Fruit fly (Drosophila melanogaster) whole organism, prepupa: ENCODE measurements around the gene CG13623.

Experiments used
- CG10631 ChIP-seq: fragments of 200-800 bp; sonication (Bioruptor generic); optimal IDR thresholded peaks from 2 replicates; lab custom pipeline; 2016; ENCODE audit warnings: missing biosample characterization, missing genetic modification characterization
- CG10669 ChIP-seq: fragments of 200-800 bp; sonication (Bioruptor generic); optimal IDR thresholded peaks from 3 replicates; lab custom pipeline; 2018; ENCODE audit warnings: missing biosample characterization, mild to moderate bottlenecking, missing genetic modification characterization, moderate library complexity
- CG11294 ChIP-seq: fragments of 200-800 bp; sonication (Bioruptor generic); IDR thresholded peaks from 2 replicates; pipeline ENCODE4 v1.3.6; 2022; ENCODE audit warnings: missing biosample characterization, missing genetic modification characterization
- CG11902 ChIP-seq: fragments of 200-800 bp; sonication (Bioruptor generic); optimal IDR thresholded peaks from 3 replicates; lab custom pipeline; 2016; ENCODE audit warnings: missing biosample characterization, missing genetic modification characterization
- CG1621 ChIP-seq: fragments of 200-800 bp; sonication (Bioruptor generic); optimal IDR thresholded peaks from 3 replicates; lab custom pipeline; 2018; ENCODE audit warnings: missing biosample characterization, mild to moderate bottlenecking, missing genetic modification characterization
- CG16779 ChIP-seq: fragments of 200-800 bp; sonication (Bioruptor generic); optimal IDR thresholded peaks from 3 replicates; lab custom pipeline; 2017; ENCODE audit warnings: missing biosample characterization, mild to moderate bottlenecking, missing genetic modification characterization
- CG3032 ChIP-seq: fragments of 200-800 bp; optimal IDR thresholded peaks from 2 replicates; lab custom pipeline; 2019; ENCODE audit warnings: missing biosample characterization, mild to moderate bottlenecking, missing genetic modification characterization, moderate library complexity
- CG31627 ChIP-seq: fragments of 200-800 bp; sonication (Bioruptor generic); optimal IDR thresholded peaks from 3 replicates; lab custom pipeline; 2016; ENCODE audit warnings: missing biosample characterization, missing genetic modification characterization
- CG4318 ChIP-seq: fragments of 200-800 bp; sonication (Bioruptor generic); optimal IDR thresholded peaks from 3 replicates; lab custom pipeline; 2017; ENCODE audit warnings: missing biosample characterization, mild to moderate bottlenecking, missing genetic modification characterization
- CG6792 ChIP-seq: fragments of 200-800 bp; sonication (Bioruptor generic); optimal IDR thresholded peaks from 3 replicates; lab custom pipeline; 2016; ENCODE audit warnings: missing biosample characterization, missing genetic modification characterization
- CG7368 ChIP-seq: fragments of 200-800 bp; sonication (Bioruptor generic); optimal IDR thresholded peaks from 3 replicates; lab custom pipeline; 2016; ENCODE audit warnings: missing biosample characterization, missing genetic modification characterization
- CG8119 ChIP-seq: fragments of 200-800 bp; sonication (Bioruptor generic); IDR thresholded peaks from 3 replicates; pipeline ENCODE4 v1.3.6; 2022; ENCODE audit warnings: missing biosample characterization, missing genetic modification characterization
- CG8319 ChIP-seq: fragments of 200-800 bp; sonication (Bioruptor generic); optimal IDR thresholded peaks from 3 replicates; lab custom pipeline; 2016; ENCODE audit warnings: missing biosample characterization, missing genetic modification characterization
- CG8632 ChIP-seq: fragments of 200-800 bp; sonication (Bioruptor generic); optimal IDR thresholded peaks from 3 replicates; lab custom pipeline; 2016; ENCODE audit warnings: missing biosample characterization, missing genetic modification characterization
- Eip78C ChIP-seq: fragments of 200-800 bp; sonication (Bioruptor generic); peaks from one replicate; lab custom pipeline; 2016; ENCODE audit warnings: missing biosample characterization, missing genetic modification characterization
- Eip93F ChIP-seq: fragments of 200-800 bp; sonication (Bioruptor generic); optimal IDR thresholded peaks from 2 replicates; lab custom pipeline; 2016; ENCODE audit warnings: missing biosample characterization, mild to moderate bottlenecking, missing genetic modification characterization
- Gug ChIP-seq: fragments of 200-800 bp; sonication (Bioruptor generic); IDR thresholded peaks from 2 replicates; pipeline ENCODE4 v1.3.6; 2022; ENCODE audit warnings: missing biosample characterization, missing genetic modification characterization
- Hr39 ChIP-seq: fragments of 200-800 bp; sonication (Bioruptor generic); optimal IDR thresholded peaks from 2 replicates; lab custom pipeline; 2016; ENCODE audit warnings: missing biosample characterization, missing genetic modification characterization
- Hr4 ChIP-seq: fragments of 200-800 bp; sonication (Bioruptor generic); optimal IDR thresholded peaks from 3 replicates; lab custom pipeline; 2016; ENCODE audit warnings: missing biosample characterization, missing genetic modification characterization
- OdsH ChIP-seq: fragments of 200-800 bp; sonication (Bioruptor generic); optimal IDR thresholded peaks from 3 replicates; lab custom pipeline; 2016; ENCODE audit warnings: missing biosample characterization, missing genetic modification characterization
- acj6 ChIP-seq: fragments of 200-800 bp; sonication (Bioruptor generic); optimal IDR thresholded peaks from 3 replicates; lab custom pipeline; 2016; ENCODE audit warnings: missing biosample characterization, missing genetic modification characterization
- dac ChIP-seq: fragments of 200-800 bp; sonication (Bioruptor generic); optimal IDR thresholded peaks from 2 replicates; lab custom pipeline; 2017; ENCODE audit warnings: missing biosample characterization, mild to moderate bottlenecking, missing genetic modification characterization
- dsx ChIP-seq: fragments of 200-800 bp; optimal IDR thresholded peaks from 3 replicates; lab custom pipeline; 2019; ENCODE audit warnings: missing biosample characterization, mild to moderate bottlenecking, missing genetic modification characterization, moderate library complexity; ENCODE audit not compliant: poor library complexity, severe bottlenecking
- esn ChIP-seq: fragments of 200-800 bp; sonication (Bioruptor generic); optimal IDR thresholded peaks from 2 replicates; lab custom pipeline; 2016; ENCODE audit warnings: missing biosample characterization, mild to moderate bottlenecking, missing genetic modification characterization, moderate library complexity
- fd59A ChIP-seq: fragments of 200-800 bp; sonication (Bioruptor generic); optimal IDR thresholded peaks from 2 replicates; lab custom pipeline; 2017; ENCODE audit warnings: missing biosample characterization, mild to moderate bottlenecking, missing genetic modification characterization, missing genetic modification reagents
- fd85E ChIP-seq: fragments of 200-800 bp; sonication (Bioruptor generic); optimal IDR thresholded peaks from 3 replicates; lab custom pipeline; 2016; ENCODE audit warnings: missing biosample characterization, missing genetic modification characterization
- fkh ChIP-seq: fragments of 200-800 bp; sonication (Bioruptor generic); optimal IDR thresholded peaks from 3 replicates; lab custom pipeline; 2017; ENCODE audit warnings: missing biosample characterization, mild to moderate bottlenecking, missing genetic modification characterization, moderate library complexity
- lz ChIP-seq: fragments of 200-800 bp; sonication (Bioruptor generic); optimal IDR thresholded peaks from 3 replicates; lab custom pipeline; 2016; ENCODE audit warnings: missing biosample characterization, missing genetic modification characterization
- salr ChIP-seq, 2 experiments: fragments of 200-800 bp; sonication (Bioruptor generic); optimal IDR thresholded peaks; 3 replicates each; lab custom pipeline; 2016 to 2018; ENCODE audit warnings: missing biosample characterization in 2 of 2, missing genetic modification characterization in 2 of 2, mild to moderate bottlenecking in 1 of 2
- ss ChIP-seq, 2 experiments: fragments of 200-800 bp; sonication (Bioruptor generic); optimal IDR thresholded peaks; 2 replicates in 1 of 2; 3 replicates in 1 of 2; lab custom pipeline; 2017 to 2018; ENCODE audit warnings: mild to moderate bottlenecking in 2 of 2, missing biosample characterization in 2 of 2, missing genetic modification characterization in 2 of 2, moderate library complexity in 1 of 2
- svp ChIP-seq: fragments of 200-800 bp; sonication (Bioruptor generic); peaks from one replicate; lab custom pipeline; 2016; ENCODE audit warnings: missing biosample characterization, missing genetic modification characterization
- topi ChIP-seq: fragments of 200-800 bp; sonication (Bioruptor generic); optimal IDR thresholded peaks from 3 replicates; lab custom pipeline; 2016; ENCODE audit warnings: missing biosample characterization, missing genetic modification characterization
- vri ChIP-seq: fragments of 200-800 bp; sonication (Bioruptor generic); optimal IDR thresholded peaks from 3 replicates; lab custom pipeline; 2016; ENCODE audit warnings: missing biosample characterization, mild to moderate bottlenecking, missing genetic modification characterization

CG13623 gene

DNA sequence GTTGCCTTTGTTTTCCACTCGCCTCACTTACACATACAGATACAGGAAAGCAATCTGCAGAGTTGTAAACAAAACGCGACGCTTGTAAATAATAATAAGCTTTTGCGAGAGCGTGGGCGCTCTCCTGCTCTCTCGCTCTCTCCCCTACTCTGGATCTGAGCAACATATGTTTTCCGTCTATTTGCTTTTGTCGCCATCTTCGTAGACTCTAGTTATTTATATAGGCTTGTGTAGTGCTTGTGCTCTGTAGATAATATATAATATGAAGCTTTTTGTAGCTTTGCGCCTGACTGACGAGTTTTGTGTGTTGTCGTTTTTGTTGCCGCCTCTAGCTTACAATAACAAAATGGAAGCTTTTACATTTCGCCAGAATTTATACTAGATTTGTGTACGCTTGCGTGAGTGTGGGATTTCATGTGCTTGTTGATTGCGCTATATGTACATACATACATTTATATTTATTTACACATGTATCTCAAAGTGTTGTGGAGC lies 35.4 kb upstream of the CG13623 start (continued):
- peak; percentile 2 for TF ChIP-seq CG1621 (tag; lab: Kevin White, UChicago)
- TF ChIP-seq fkh: peak; percentile 97
- peak; percentile 85 for TF ChIP-seq Eip78C (GFP tag; lab: Kevin White, UChicago)
- TF ChIP-seq OdsH (GFP tag; lab: Kevin White, UChicago): no peak
- TF ChIP-seq CG16779 (tag; lab: Kevin White, UChicago): peak; percentile 72
- peak; percentile 61; the same call in 2 of the 3 replicates for TF ChIP-seq CG8119 (GFP tag; lab: Robert Waterston, UW)
- peak; percentile 79 for TF ChIP-seq svp (GFP tag; lab: Kevin White, UChicago)
- TF ChIP-seq CG31627 (GFP tag; lab: Kevin White, UChicago): no peak
- no peak for TF ChIP-seq CG4318 (GFP tag; lab: Kevin White, UChicago)
- peak; percentile 37 for TF ChIP-seq fd85E (GFP tag; lab: Kevin White, UChicago)
- TF ChIP-seq dsx: peak; percentile 64
- TF ChIP-seq Hr4 (GFP tag; lab: Kevin White, UChicago): no peak
- TF ChIP-seq CG8319: no peak
- TF ChIP-seq fd59A (GFP tag; lab: Kevin White, UChicago): no peak
- no peak for TF ChIP-seq Gug (GFP tag; lab: Robert Waterston, UW)
- TF ChIP-seq CG6792: peak; percentile 12
- no peak for TF ChIP-seq Hr39 (GFP tag; lab: Kevin White, UChicago)
- peak; percentile 33 for TF ChIP-seq Eip93F
- TF ChIP-seq topi: peak; percentile 1
- no peak for TF ChIP-seq CG11902
- peak; percentile 17 for TF ChIP-seq CG8632 (GFP tag; lab: Kevin White, UChicago)
- TF ChIP-seq lz: no peak

- TF ChIP-seq ss (GFP tag; optimal IDR thresholded peaks at IDR 0.05; lab: Kevin White, UChicago) (no peak), vri (GFP tag; lab: Kevin White, UChicago) (peak; percentile 9), CG31627 (GFP tag; lab: Kevin White, UChicago) (peak; percentile 5)
Measured at dm6 chr3R:24564799-24565344, 34.5 kb upstream of the CG13623 start.

DNA sequence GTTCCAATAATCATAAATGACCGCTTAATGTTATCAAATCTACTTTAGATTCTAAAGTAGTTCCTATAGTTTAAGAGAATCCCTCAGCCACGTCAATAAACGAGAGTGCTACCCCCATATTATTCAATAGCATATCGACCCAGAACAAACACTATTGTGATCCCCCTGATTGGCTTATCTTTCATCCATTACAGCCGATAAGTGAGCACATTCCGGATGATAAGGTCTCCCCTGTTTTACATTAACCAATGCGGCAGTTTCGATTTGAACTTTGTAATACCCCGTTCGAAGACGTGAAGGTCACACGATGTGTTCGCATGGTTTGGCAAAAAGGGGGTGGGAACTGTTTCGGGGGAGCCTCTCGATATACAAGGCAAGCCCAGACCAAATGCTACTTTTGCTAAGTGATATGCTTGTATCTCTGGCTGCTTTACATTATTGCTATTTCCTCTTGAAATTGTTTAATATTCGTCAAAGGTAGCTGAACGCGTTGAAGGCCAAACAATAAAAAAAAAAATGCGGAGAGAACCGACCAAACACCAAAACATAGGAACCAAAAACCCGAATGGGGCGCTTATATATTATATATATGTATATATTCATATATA lies 33.9 kb upstream of the CG13623 start:
- TF ChIP-seq CG16779 (tag; lab: Kevin White, UChicago) (no peak), CG10669 (GFP tag; lab: Kevin White, UChicago) (no peak), CG7368 (no peak), svp (GFP tag; lab: Kevin White, UChicago) (no peak), Gug (GFP tag; lab: Robert Waterston, UW) (no peak), salr (GFP tag; optimal IDR thresholded peaks at IDR 0.05; lab: Kevin White, UChicago) (no peak), Hr39 (GFP tag; lab: Kevin White, UChicago) (no peak), CG4318 (GFP tag; lab: Kevin White, UChicago) (no peak), CG11902 (no peak), CG3032 (tag; lab: Kevin White, UChicago) (no peak), CG31627 (GFP tag; lab: Kevin White, UChicago) (no peak), acj6 (GFP tag; lab: Kevin White, UChicago) (no peak), CG8319 (no peak), CG11294 (GFP tag; lab: Robert Waterston, UW) (no peak), CG10631 (no peak), CG8119 (GFP tag; lab: Robert Waterston, UW) (no peak), dac (no peak)

DNA sequence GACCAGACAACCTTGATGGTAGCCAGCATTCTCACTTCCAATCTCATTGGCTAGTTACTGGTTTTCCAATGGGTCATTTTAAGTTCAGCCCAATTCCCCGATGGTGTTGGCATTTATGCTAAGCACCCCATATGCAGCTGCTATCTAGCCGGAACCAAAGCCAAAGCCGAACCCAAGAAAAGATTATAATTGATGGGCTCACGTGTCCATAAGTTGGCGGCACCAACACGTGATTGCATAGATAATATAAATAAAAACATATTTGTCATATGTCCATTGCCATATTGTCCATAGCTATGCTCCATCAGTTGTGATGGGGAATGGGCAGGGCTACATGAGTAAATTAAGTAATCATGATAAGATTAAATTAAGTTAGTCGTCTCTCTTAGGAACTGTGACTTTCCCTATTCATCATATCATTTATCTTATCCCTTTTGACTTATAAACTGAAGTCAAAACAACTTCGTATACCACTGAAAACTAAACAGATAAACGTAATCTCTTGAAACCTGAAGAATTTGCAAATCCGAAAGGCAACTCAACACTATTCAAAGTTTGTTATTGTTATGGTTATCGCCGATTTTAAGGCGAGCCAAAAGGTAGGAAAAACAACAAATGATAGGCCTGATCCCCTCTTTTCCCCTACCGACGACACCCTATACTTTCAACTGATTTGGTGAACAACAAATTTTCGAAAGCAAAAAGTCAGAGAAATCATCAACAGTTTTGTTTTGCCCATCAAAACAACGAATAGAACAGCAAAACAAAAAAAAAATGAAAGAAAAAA lies 32.9 kb upstream of the CG13623 start:
- no peak for TF ChIP-seq esn (GFP tag; lab: Kevin White, UChicago)
